Fruit fly (Drosophila melanogaster): ENCODE data around the gene Eig71Eh.

- TF ChIP-seq CG4282 (GFP tag; optimal IDR thresholded peaks at IDR 0.05) (no peak), unc-4 (GFP tag; IDR thresholded peaks at IDR 0.05; ENCODE audit: partially characterized antibody) (no peak), CG8478 (optimal IDR thresholded peaks at IDR 0.05) (no peak), Hr39 (optimal IDR thresholded peaks at IDR 0.05) (no peak), CG10267 (tag; optimal IDR thresholded peaks at IDR 0.05) (peak; percentile 81), CG13424 (tag; optimal IDR thresholded peaks at IDR 0.05) (peak; percentile 61), peb (GFP tag; IDR thresholded peaks at IDR 0.05) (0 out of 2 replicates have a peak, but pooled peaks have one; percentile 35)
These were observed 15.9 kb upstream of the Eig71Eh start for dm6 chr3L:15675111-15675510.

All from whole organism, embryonic.